Fruit fly (Drosophila melanogaster) S2 (cell line): Measurements from ENCODE around the gene Wdr92.

Experiments used
- CG8478 ChIP-seq: fragments of >200 bp; optimal IDR thresholded peaks from 2 replicates; lab custom pipeline; 2018
- CTCF ChIP-seq, 2 experiments: fragments of >200 bp; optimal IDR thresholded peaks; 2 replicates each; lab custom pipeline; 2018

Gene Wdr92

DNA sequence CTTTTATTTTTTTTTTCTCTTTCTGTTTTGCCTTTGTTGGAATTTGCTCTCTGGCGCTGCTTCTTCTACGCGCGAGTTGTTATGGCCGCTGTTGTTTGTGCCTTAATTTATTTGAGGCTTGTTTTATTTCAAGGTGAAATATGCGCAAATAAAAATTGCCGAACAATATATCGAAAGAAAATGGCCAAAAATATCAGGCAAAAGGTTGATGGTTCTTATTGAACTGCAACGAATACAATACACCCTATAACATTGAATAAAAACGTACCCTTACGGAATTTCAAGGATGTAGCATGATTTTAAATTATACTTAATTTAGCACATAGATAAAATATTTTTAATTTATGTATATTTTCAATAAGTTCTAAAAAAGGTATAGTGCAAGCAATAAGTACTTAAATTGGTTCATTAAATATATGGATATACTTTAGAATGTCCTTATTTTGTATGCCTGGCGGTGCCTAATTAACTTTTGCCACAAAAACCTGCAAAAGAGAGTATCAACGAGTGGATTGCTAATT lies 41.6 kb downstream of the Wdr92 start:
- TF ChIP-seq CTCF (optimal IDR thresholded peaks at IDR 0.05; lab: Kevin White, UChicago) (no peak), CG8478 (lab: Kevin White, UChicago) (no peak)

DNA sequence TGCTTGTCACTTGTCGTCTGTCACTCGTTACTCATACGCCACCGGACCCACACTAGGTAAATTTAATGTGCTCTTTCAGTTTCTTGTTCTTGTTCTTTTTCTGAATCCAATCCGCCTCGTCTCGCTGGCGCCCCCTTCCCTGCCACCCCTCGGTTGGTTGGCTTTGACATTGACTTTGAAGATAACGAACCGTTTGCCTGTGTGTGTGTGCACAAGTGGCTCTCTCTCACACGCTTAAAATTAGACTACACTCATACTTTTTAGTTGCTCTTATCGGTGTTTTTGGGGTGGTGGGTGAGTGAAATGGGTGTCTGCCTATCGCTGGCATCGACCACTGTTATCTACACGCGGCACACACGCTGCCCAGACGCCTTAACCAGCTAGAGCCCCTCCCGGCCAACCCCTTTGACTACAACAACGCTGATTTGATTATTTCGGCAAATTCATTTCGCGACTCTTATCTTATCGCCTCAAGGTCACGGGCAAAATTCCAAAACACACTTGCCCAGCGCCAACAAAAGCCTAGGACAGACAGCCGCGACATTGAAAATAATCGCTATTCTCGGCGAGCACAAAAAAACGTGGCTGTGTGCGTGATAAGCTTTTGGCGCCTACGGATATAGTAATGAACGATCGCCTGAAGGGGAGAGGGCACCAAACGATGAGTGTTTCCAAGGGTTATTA lies 42.3 kb downstream of the Wdr92 start:
- TF ChIP-seq CTCF (optimal IDR thresholded peaks at IDR 0.05; lab: Kevin White, UChicago) (no peak), CG8478 (lab: Kevin White, UChicago) (no peak)

DNA sequence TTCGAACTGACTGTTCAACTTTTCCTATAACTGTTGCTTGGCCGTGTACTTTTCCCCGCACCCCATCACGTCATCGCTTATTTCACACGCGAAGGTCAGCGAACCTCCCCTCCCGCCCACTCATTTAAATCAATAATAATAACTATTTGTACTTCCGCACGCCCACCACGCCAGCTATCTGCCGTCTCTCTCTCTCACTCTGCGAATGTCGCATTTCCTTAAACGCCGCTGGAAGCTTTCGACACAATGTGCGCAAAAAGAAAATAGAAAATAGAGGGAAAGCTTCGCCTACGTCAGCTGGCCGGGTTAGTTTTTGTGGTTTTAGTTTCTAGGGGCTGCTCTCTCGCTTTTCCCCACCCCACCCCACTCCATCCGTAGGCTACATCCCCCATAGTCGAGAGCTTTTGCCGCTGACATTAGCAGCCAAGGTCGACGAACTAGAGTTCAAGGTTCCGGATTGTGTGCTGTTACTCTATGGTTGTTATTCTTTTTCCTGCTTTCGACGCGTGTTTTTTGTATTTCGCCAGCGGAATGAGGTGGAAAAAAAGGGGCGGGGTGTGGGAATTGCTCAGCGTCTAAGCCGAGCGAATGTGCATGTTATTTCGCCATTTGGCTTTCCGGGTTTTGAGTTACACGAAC lies 48.5 kb downstream of the Wdr92 start:
- TF ChIP-seq CG8478 (lab: Kevin White, UChicago) (no peak), CTCF (optimal IDR thresholded peaks at IDR 0.05; lab: Kevin White, UChicago) (no peak)

DNA sequence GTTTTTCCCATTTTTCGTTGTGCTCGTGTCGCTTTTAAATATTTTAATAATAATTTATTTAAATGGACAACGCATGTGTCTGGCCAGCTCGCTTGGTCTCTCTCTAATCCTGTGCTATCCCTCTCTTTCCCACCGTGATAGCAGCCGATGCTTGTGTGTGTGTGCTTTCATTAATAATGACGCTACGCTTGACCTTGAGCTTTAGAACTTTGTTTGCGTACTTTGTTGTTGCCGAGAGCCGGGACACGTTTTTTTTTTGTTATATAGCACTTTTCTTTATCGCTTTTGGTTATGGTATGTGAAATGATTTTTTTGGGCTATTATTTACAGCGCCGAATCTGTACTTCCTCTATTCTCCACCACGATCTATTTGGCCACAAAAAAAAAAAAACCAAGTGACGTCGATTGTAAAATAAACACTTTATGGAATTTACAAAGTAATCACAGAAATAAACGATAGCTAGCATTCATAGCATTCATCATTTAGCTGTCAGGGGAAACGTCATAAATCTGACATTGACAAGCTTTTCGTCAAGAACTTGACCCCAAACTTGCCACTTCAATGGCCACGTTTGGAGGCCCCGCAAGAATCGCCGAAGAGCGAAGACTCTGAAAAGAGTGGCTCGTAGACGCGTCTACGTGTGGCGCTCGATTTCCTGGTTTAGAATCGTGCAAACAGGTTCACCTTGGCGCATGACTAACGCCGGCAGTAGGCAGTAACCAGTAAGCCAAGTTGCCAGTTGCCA lies 50.5 kb downstream of the Wdr92 start:
- TF ChIP-seq CG8478 (lab: Kevin White, UChicago): no peak
- TF ChIP-seq CTCF (optimal IDR thresholded peaks at IDR 0.05; lab: Kevin White, UChicago): no peak

DNA sequence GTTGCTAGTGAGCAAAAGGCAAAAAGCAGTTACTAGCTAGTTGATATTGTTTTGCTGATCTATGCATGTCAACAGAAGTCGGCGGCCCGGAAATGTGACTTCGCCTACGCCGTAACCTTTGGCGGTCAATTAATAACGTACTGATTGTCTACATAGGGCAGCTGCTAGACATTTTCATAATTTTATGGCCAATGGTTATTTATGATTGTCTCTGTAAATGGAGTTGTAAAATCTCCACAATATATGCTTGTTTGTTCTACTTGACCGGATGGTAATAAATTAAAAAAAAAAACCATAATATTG lies 51.0 kb downstream of the Wdr92 start:
- TF ChIP-seq CTCF (optimal IDR thresholded peaks at IDR 0.05; lab: Kevin White, UChicago): no peak
- no peak for TF ChIP-seq CG8478 (lab: Kevin White, UChicago)
